Worm (Caenorhabditis elegans) whole organism, early embryonic: ENCODE data around the gene lips-11.

ENCODE experiments used
- B0310.2 ChIP-seq: sonication (generic microtip); optimal IDR thresholded peaks from 2 replicates; lab custom pipeline; 2016; ENCODE audit warnings: mild to moderate bottlenecking, missing genetic modification characterization, missing compliant biosample characterization
- F13C5.2 ChIP-seq: sonication (generic microtip); optimal IDR thresholded peaks from 2 replicates; lab custom pipeline; 2017; ENCODE audit warnings: mild to moderate bottlenecking, missing genetic modification characterization, inconsistent platforms, missing compliant biosample characterization
- aly-1 ChIP-seq: sonication (generic microtip); optimal IDR thresholded peaks from 2 replicates; lab custom pipeline; 2016; ENCODE audit warnings: missing genetic modification characterization, missing compliant biosample characterization
- ama-1 ChIP-seq: fragments of 150-350 bp; optimal IDR thresholded peaks from 2 replicates; lab custom pipeline; 2014
- ceh-36 ChIP-seq: sonication (generic microtip); optimal IDR thresholded peaks from 2 replicates; lab custom pipeline; 2016; ENCODE audit warnings: missing genetic modification characterization, inconsistent platforms, missing compliant biosample characterization
- flt-1 ChIP-seq: fragments of 200-800 bp; sonication (Bioruptor generic); IDR thresholded peaks from 2 replicates; pipeline ENCODE4 v1.3.6; 2022; ENCODE audit warnings: missing genetic modification characterization, missing compliant biosample characterization
- hnd-1 ChIP-seq: sonication (generic microtip); optimal IDR thresholded peaks from 2 replicates; lab custom pipeline; 2016; ENCODE audit warnings: missing genetic modification characterization, missing compliant biosample characterization
- pes-1 ChIP-seq: fragments of 200-800 bp; sonication (Bioruptor generic); IDR thresholded peaks from 2 replicates; pipeline ENCODE4 v1.3.6; 2022; ENCODE audit warnings: missing genetic modification reagents, missing genetic modification characterization, missing compliant biosample characterization
- scrt-1 ChIP-seq: fragments of 200-800 bp; sonication (Bioruptor generic); IDR thresholded peaks from 2 replicates; pipeline ENCODE4 v1.3.6; 2022; ENCODE audit warnings: missing genetic modification characterization, missing compliant biosample characterization
- sea-1 ChIP-seq: fragments of 200-800 bp; sonication (Bioruptor generic); conservative IDR thresholded peaks from 2 replicates; pipeline ENCODE4 v1.3.6; 2022; ENCODE audit warnings: missing genetic modification characterization, missing compliant biosample characterization
- tbx-11 ChIP-seq: fragments of 200-800 bp; sonication (Bioruptor generic); IDR thresholded peaks from 2 replicates; pipeline ENCODE4 v1.3.6; 2022; ENCODE audit warnings: missing genetic modification characterization, missing compliant biosample characterization
- tra-4 ChIP-seq: sonication (generic microtip); optimal IDR thresholded peaks from 2 replicates; lab custom pipeline; 2017; ENCODE audit warnings: missing genetic modification characterization, missing compliant biosample characterization

- no peak for TF ChIP-seq tra-4
- TF ChIP-seq scrt-1 (GFP tag; lab: Robert Waterston, UW), result no peak
- TF ChIP-seq tbx-11 (GFP tag; lab: Robert Waterston, UW), result no peak
- TF ChIP-seq hnd-1 (tag; lab: Kevin White, UChicago), result no peak
- TF ChIP-seq flt-1, result no peak
- TF ChIP-seq B0310.2 (tag; lab: Kevin White, UChicago), result no peak
- TF ChIP-seq ama-1 (lab: Kevin White, UChicago), result no peak
- no peak for TF ChIP-seq sea-1
- no peak for TF ChIP-seq aly-1
- TF ChIP-seq pes-1 (GFP tag; lab: Robert Waterston, UW), result no peak
- no peak for TF ChIP-seq ceh-36 (tag; lab: Kevin White, UChicago)
- no peak for TF ChIP-seq F13C5.2 (tag; lab: Kevin White, UChicago)
These were observed 21.0 kb upstream of the lips-11 start for ce11 chrII:1131821-1132220.
